Worm (Caenorhabditis elegans): ENCODE results near the gene F25B4.7.

The F25B4.7 gene

ce11 chrV:5712652-5713051 lies 25.6 kb upstream of the F25B4.7 start, which contains the start of gene gcst-1:
gcst-1 (plus strand) TSS chrV:5712928.
- peak; percentile 82 for TF ChIP-seq elt-2 (tag; optimal IDR thresholded peaks at IDR 0.05)
- TF ChIP-seq ztf-16 (tag; optimal IDR thresholded peaks at IDR 0.05) = no peak

ce11 chrV:5712189-5712588 lies 25.2 kb upstream of the F25B4.7 start:
- TF ChIP-seq sox-4 (tag; optimal IDR thresholded peaks at IDR 0.05) = no peak
- TF ChIP-seq unc-42 (tag; optimal IDR thresholded peaks at IDR 0.05) = peak; percentile 21
- no peak for TF ChIP-seq ceh-30 (tag; optimal IDR thresholded peaks at IDR 0.05)
- TF ChIP-seq rnt-1 (tag; optimal IDR thresholded peaks at IDR 0.05) = no peak

ce11 chrV:5708331-5708730 lies 21.3 kb upstream of the F25B4.7 start:
- peak; percentile 56 for TF ChIP-seq unc-42 (tag; optimal IDR thresholded peaks at IDR 0.05)
- TF ChIP-seq ceh-19 (GFP tag; optimal IDR thresholded peaks at IDR 0.05) = no peak

ce11 chrV:5705510-5705909 lies 18.5 kb upstream of the F25B4.7 start, which contains the start of gene peli-1:
peli-1 (plus strand) TSS chrV:5705810.
- TF ChIP-seq ama-1 (optimal IDR thresholded peaks at IDR 0.05) (no peak), fax-1 (tag; optimal IDR thresholded peaks at IDR 0.05) (no peak), unc-42 (tag; optimal IDR thresholded peaks at IDR 0.05) (no peak), nfya-1 (tag; optimal IDR thresholded peaks at IDR 0.05) (no peak), ceh-45 (GFP tag; IDR thresholded peaks at IDR 0.05) (no peak), gmeb-2 (tag; optimal IDR thresholded peaks at IDR 0.05) (no peak), mec-3 (tag; optimal IDR thresholded peaks at IDR 0.05; ENCODE audit: borderline replicate concordance) (no peak), ahr-1 (tag; optimal IDR thresholded peaks at IDR 0.05) (no peak), ttx-3 (tag; optimal IDR thresholded peaks at IDR 0.05) (no peak), ceh-24 (tag; optimal IDR thresholded peaks at IDR 0.05) (no peak), hlh-15 (tag; optimal IDR thresholded peaks at IDR 0.05) (no peak), sox-4 (tag; optimal IDR thresholded peaks at IDR 0.05) (no peak), Y22D7AL.16 (tag; optimal IDR thresholded peaks at IDR 0.05) (no peak)

ce11 chrV:5704467-5704866 lies 17.4 kb upstream of the F25B4.7 start:
- no peak for TF ChIP-seq Y22D7AL.16 (tag; optimal IDR thresholded peaks at IDR 0.05)
- no peak for TF ChIP-seq lim-6 (tag; optimal IDR thresholded peaks at IDR 0.05)
- no peak for TF ChIP-seq unc-55 (GFP tag; optimal IDR thresholded peaks at IDR 0.05)
- no peak for TF ChIP-seq ceh-19 (GFP tag; optimal IDR thresholded peaks at IDR 0.05)
- no peak for TF ChIP-seq pax-1 (tag; optimal IDR thresholded peaks at IDR 0.05)
- TF ChIP-seq ceh-22 (tag; optimal IDR thresholded peaks at IDR 0.05) = no peak
- TF ChIP-seq npax-4 (tag; optimal IDR thresholded peaks at IDR 0.05) = no peak
- no peak for TF ChIP-seq tbx-2 (tag; optimal IDR thresholded peaks at IDR 0.05)
- TF ChIP-seq dve-1 (tag; optimal IDR thresholded peaks at IDR 0.05) = no peak
- TF ChIP-seq rnt-1 (tag; optimal IDR thresholded peaks at IDR 0.05) = no peak
- no peak for TF ChIP-seq ceh-34 (tag; optimal IDR thresholded peaks at IDR 0.05)
- TF ChIP-seq fax-1 (tag; optimal IDR thresholded peaks at IDR 0.05) = no peak
- no peak for TF ChIP-seq sox-4 (tag; optimal IDR thresholded peaks at IDR 0.05)
- no peak for TF ChIP-seq hlh-8 (tag; optimal IDR thresholded peaks at IDR 0.05)
- TF ChIP-seq hlh-30 (tag; optimal IDR thresholded peaks at IDR 0.05; ENCODE audit: insufficient read depth) = no peak
- no peak for TF ChIP-seq unc-3 (GFP tag; conservative IDR thresholded peaks at IDR 0.05)
- no peak for TF ChIP-seq unc-3 (tag; optimal IDR thresholded peaks at IDR 0.05)

ce11 chrV:5701106-5701505 lies 14.1 kb upstream of the F25B4.7 start:
- no peak for TF ChIP-seq dmd-4 (tag; optimal IDR thresholded peaks at IDR 0.05; ENCODE audit: borderline replicate concordance)
- no peak for TF ChIP-seq hlh-13 (GFP tag; optimal IDR thresholded peaks at IDR 0.05)
- TF ChIP-seq unc-55 (GFP tag; optimal IDR thresholded peaks at IDR 0.05) = no peak
- no peak for TF ChIP-seq ttx-3 (tag; optimal IDR thresholded peaks at IDR 0.05)
- no peak for TF ChIP-seq tbx-2 (tag; optimal IDR thresholded peaks at IDR 0.05)
- TF ChIP-seq fax-1 (tag; optimal IDR thresholded peaks at IDR 0.05) = no peak
- TF ChIP-seq elt-4 (tag; optimal IDR thresholded peaks at IDR 0.05) = no peak

Measured in whole organism, late embryonic.